Fruit fly (Drosophila melanogaster) whole organism, embryonic: ENCODE data around the gene Ran-like.
A peak's percentile ranks its signal among the peaks of the same experiment; 100 is the strongest.

ENCODE experiments used
- Abd-B ChIP-seq: fragments of 200-800 bp; sonication (Bioruptor generic); optimal IDR thresholded peaks from 2 replicates; lab custom pipeline; 2018; ENCODE audit warnings: missing biosample characterization, mild to moderate bottlenecking, missing genetic modification characterization, moderate library complexity
- CG10274 ChIP-seq: fragments of 200-800 bp; sonication (Bioruptor generic); optimal IDR thresholded peaks from 3 replicates; lab custom pipeline; 2017; ENCODE audit warnings: missing biosample characterization, mild to moderate bottlenecking, missing genetic modification characterization
- CG11504 ChIP-seq: fragments of 200-800 bp; sonication (Bioruptor generic); optimal IDR thresholded peaks from 3 replicates; lab custom pipeline; 2019; ENCODE audit warnings: missing biosample characterization, mild to moderate bottlenecking, missing genetic modification characterization, moderate library complexity
- CG12769 ChIP-seq: fragments of 200-800 bp; sonication (Bioruptor generic); optimal IDR thresholded peaks from 2 replicates; lab custom pipeline; 2019; ENCODE audit warnings: missing biosample characterization, mild to moderate bottlenecking, missing genetic modification characterization, moderate library complexity
- CG13296 ChIP-seq: fragments of 200-800 bp; sonication (Bioruptor generic); optimal IDR thresholded peaks from 3 replicates; lab custom pipeline; 2018; ENCODE audit warnings: missing biosample characterization, mild to moderate bottlenecking, missing genetic modification characterization
- CG14050 ChIP-seq: fragments of 200-800 bp; sonication (Bioruptor generic); IDR thresholded peaks from 3 replicates; pipeline ENCODE4 v1.3.6; 2022; ENCODE audit warnings: missing biosample characterization, missing genetic modification characterization
- CG15073 ChIP-seq: fragments of 200-800 bp; sonication (Bioruptor generic); optimal IDR thresholded peaks from 2 replicates; lab custom pipeline; 2016; ENCODE audit warnings: missing biosample characterization, missing genetic modification characterization
- CG17612 ChIP-seq: fragments of 200-800 bp; sonication (Bioruptor generic); IDR thresholded peaks from 2 replicates; pipeline ENCODE4 v1.3.6; 2022; ENCODE audit warnings: missing biosample characterization, missing genetic modification characterization
- CG18619 ChIP-seq: fragments of 200-800 bp; sonication (Bioruptor generic); optimal IDR thresholded peaks from 3 replicates; lab custom pipeline; 2017; ENCODE audit warnings: missing biosample characterization, mild to moderate bottlenecking, missing genetic modification characterization
- CG2889 ChIP-seq: fragments of 200-800 bp; sonication (Bioruptor generic); IDR thresholded peaks from 3 replicates; pipeline ENCODE4 v1.3.6; 2022; ENCODE audit warnings: missing biosample characterization, missing genetic modification characterization
- CG3065 ChIP-seq: fragments of 200-800 bp; sonication (Bioruptor generic); optimal IDR thresholded peaks from 2 replicates; lab custom pipeline; 2016; ENCODE audit warnings: missing biosample characterization, missing genetic modification characterization
- CG31441 ChIP-seq: fragments of 200-800 bp; sonication (Bioruptor generic); IDR thresholded peaks from 2 replicates; pipeline ENCODE4 v1.3.6; 2022; ENCODE audit warnings: missing biosample characterization, missing genetic modification characterization
- CG3281 ChIP-seq: fragments of 200-800 bp; sonication (Bioruptor generic); optimal IDR thresholded peaks from 3 replicates; lab custom pipeline; 2017; ENCODE audit warnings: missing biosample characterization, mild to moderate bottlenecking, missing genetic modification characterization
- CG4617 ChIP-seq: fragments of 200-800 bp; sonication (Bioruptor generic); optimal IDR thresholded peaks from 3 replicates; lab custom pipeline; 2016; ENCODE audit warnings: missing biosample characterization, missing genetic modification characterization, borderline replicate concordance
- CG6272 ChIP-seq: fragments of 200-800 bp; sonication (Bioruptor generic); IDR thresholded peaks from 2 replicates; pipeline ENCODE4 v1.3.6; 2022; ENCODE audit warnings: missing biosample characterization, missing genetic modification characterization
- CG6689 ChIP-seq: fragments of 200-800 bp; sonication (Bioruptor generic); IDR thresholded peaks from 2 replicates; pipeline ENCODE4 v1.3.6; 2022; ENCODE audit warnings: missing biosample characterization, missing genetic modification characterization
- CG8281 ChIP-seq: fragments of 200-800 bp; sonication (Bioruptor generic); optimal IDR thresholded peaks from 2 replicates; lab custom pipeline; 2018; ENCODE audit warnings: missing biosample characterization, mild to moderate bottlenecking, missing genetic modification characterization, moderate library complexity
- CG8478 ChIP-seq: fragments of >200 bp; optimal IDR thresholded peaks from 2 replicates; lab custom pipeline; 2018
- CG8924 ChIP-seq: fragments of 200-800 bp; optimal IDR thresholded peaks from 3 replicates; lab custom pipeline; 2019; ENCODE audit warnings: missing biosample characterization, mild to moderate bottlenecking, missing genetic modification characterization, moderate library complexity
- CG9609 ChIP-seq: fragments of 200-800 bp; sonication (Bioruptor generic); optimal IDR thresholded peaks from 3 replicates; lab custom pipeline; 2016; ENCODE audit warnings: missing biosample characterization, missing genetic modification characterization
- CG9876 ChIP-seq: fragments of 200-800 bp; sonication (Bioruptor generic); optimal IDR thresholded peaks from 2 replicates; lab custom pipeline; 2016; ENCODE audit warnings: missing biosample characterization, missing genetic modification characterization
- Camta ChIP-seq: fragments of 200-800 bp; sonication (Bioruptor generic); optimal IDR thresholded peaks from 2 replicates; lab custom pipeline; 2016; ENCODE audit warnings: missing biosample characterization, missing genetic modification characterization
- D19A ChIP-seq: fragments of 200-800 bp; optimal IDR thresholded peaks from 3 replicates; lab custom pipeline; 2019; ENCODE audit warnings: missing biosample characterization, mild to moderate bottlenecking, missing genetic modification characterization, moderate library complexity
- Dll ChIP-seq: fragments of 200-800 bp; sonication (Bioruptor generic); IDR thresholded peaks from 4 replicates; pipeline ENCODE4 v1.3.6; 2022; ENCODE audit warnings: missing biosample characterization, missing genetic modification characterization; ENCODE audit not compliant: partially characterized antibody
- Ets65A ChIP-seq: fragments of 200-800 bp; sonication (Bioruptor generic); peaks from one replicate; lab custom pipeline; 2016; ENCODE audit warnings: missing biosample characterization, missing genetic modification characterization
- Ets97D ChIP-seq: fragments of 200-800 bp; sonication (Bioruptor generic); optimal IDR thresholded peaks from 3 replicates; lab custom pipeline; 2016; ENCODE audit warnings: missing biosample characterization, missing genetic modification characterization
- Hmr ChIP-seq: fragments of 200-800 bp; sonication (Bioruptor generic); optimal IDR thresholded peaks from 3 replicates; lab custom pipeline; 2017; ENCODE audit warnings: mild to moderate bottlenecking, missing biosample characterization, missing genetic modification reagents, missing genetic modification characterization
- PHDP ChIP-seq: fragments of 200-800 bp; sonication (Bioruptor generic); optimal IDR thresholded peaks from 3 replicates; lab custom pipeline; 2018; ENCODE audit warnings: missing biosample characterization, mild to moderate bottlenecking, missing genetic modification characterization, moderate library complexity
- Side ChIP-seq: fragments of 200-800 bp; sonication (Bioruptor generic); optimal IDR thresholded peaks from 2 replicates; lab custom pipeline; 2016; ENCODE audit warnings: missing biosample characterization, missing genetic modification characterization
- Spps ChIP-seq: fragments of 200-800 bp; sonication (Bioruptor generic); optimal IDR thresholded peaks from 2 replicates; lab custom pipeline; 2018; ENCODE audit warnings: missing biosample characterization, mild to moderate bottlenecking, missing genetic modification characterization
- Sry-β ChIP-seq: fragments of 200-800 bp; sonication (Bioruptor generic); optimal IDR thresholded peaks from 2 replicates; lab custom pipeline; 2018; ENCODE audit warnings: missing biosample characterization, mild to moderate bottlenecking, missing genetic modification characterization, moderate library complexity
- Stat92E ChIP-seq, 3 experiments: fragments of >200 bp in 2 of 3; fragments of 200-800 bp in 1 of 3; sonication (Bioruptor generic) in 1 of 3; optimal IDR thresholded peaks; 2 replicates each; lab custom pipeline; 2017 to 2019; ENCODE audit warnings: missing biosample characterization in 3 of 3, missing genetic modification characterization in 3 of 3, mild to moderate bottlenecking in 1 of 3, moderate library complexity in 1 of 3
- amos ChIP-seq: fragments of 200-800 bp; sonication (Bioruptor generic); IDR thresholded peaks from 2 replicates; pipeline ENCODE4 v1.3.6; 2022; ENCODE audit warnings: missing biosample characterization, missing genetic modification characterization; ENCODE audit not compliant: partially characterized antibody
- ash1 ChIP-seq: fragments of 200-800 bp; sonication (Bioruptor generic); optimal IDR thresholded peaks from 2 replicates; lab custom pipeline; 2018; ENCODE audit warnings: missing biosample characterization, mild to moderate bottlenecking, missing genetic modification characterization
- bsh ChIP-seq, 2 experiments: fragments of 200-800 bp; sonication (Bioruptor generic); optimal IDR thresholded peaks; 2 replicates each; lab custom pipeline; 2017 to 2018; ENCODE audit warnings: mild to moderate bottlenecking in 2 of 2, missing biosample characterization in 2 of 2, missing genetic modification characterization in 2 of 2, moderate library complexity in 1 of 2
- dan ChIP-seq: fragments of 200-800 bp; sonication (Bioruptor generic); IDR thresholded peaks from 2 replicates; pipeline ENCODE4 v1.3.6; 2022; ENCODE audit warnings: missing biosample characterization, missing genetic modification characterization
- dmrt99B ChIP-seq: fragments of 200-800 bp; sonication (Bioruptor generic); optimal IDR thresholded peaks from 2 replicates; lab custom pipeline; 2018; ENCODE audit warnings: missing biosample characterization, mild to moderate bottlenecking, missing genetic modification characterization, moderate library complexity
- esg ChIP-seq: fragments of 200-800 bp; sonication (Bioruptor generic); conservative IDR thresholded peaks from 2 replicates; pipeline ENCODE4 v1.3.6; 2022; ENCODE audit warnings: missing biosample characterization, missing genetic modification characterization
- gfzf ChIP-seq: fragments of 200-800 bp; sonication (Bioruptor generic); optimal IDR thresholded peaks from 2 replicates; lab custom pipeline; 2016; ENCODE audit warnings: missing biosample characterization, mild to moderate bottlenecking, missing genetic modification characterization, moderate library complexity
- klu ChIP-seq: fragments of 200-800 bp; sonication (Bioruptor generic); IDR thresholded peaks from 2 replicates; pipeline ENCODE4 v1.3.6; 2022; ENCODE audit warnings: missing biosample characterization, missing genetic modification characterization
- lmd ChIP-seq: fragments of 200-800 bp; sonication (Bioruptor generic); IDR thresholded peaks from 2 replicates; pipeline ENCODE4 v1.3.6; 2022; ENCODE audit warnings: missing biosample characterization, missing genetic modification characterization
- lola ChIP-seq, 3 experiments: fragments of >200 bp in 2 of 3; fragments of 200-800 bp in 1 of 3; sonication (Bioruptor generic) in 1 of 3; optimal IDR thresholded peaks; 2 replicates each; lab custom pipeline; 2017 to 2019; ENCODE audit warnings: missing biosample characterization in 3 of 3, missing genetic modification characterization in 3 of 3, mild to moderate bottlenecking in 1 of 3, moderate library complexity in 1 of 3
- mam ChIP-seq: fragments of 200-800 bp; sonication (Bioruptor generic); optimal IDR thresholded peaks from 3 replicates; lab custom pipeline; 2016; ENCODE audit warnings: missing biosample characterization, missing genetic modification characterization
- nmo ChIP-seq: fragments of 200-800 bp; sonication (Bioruptor generic); optimal IDR thresholded peaks from 2 replicates; lab custom pipeline; 2018; ENCODE audit warnings: missing biosample characterization, mild to moderate bottlenecking, missing genetic modification characterization, moderate library complexity
- otp ChIP-seq: fragments of 200-800 bp; sonication (Bioruptor generic); IDR thresholded peaks from 3 replicates; pipeline ENCODE4, ENCODE4 v1.3.6; 2022; ENCODE audit warnings: missing biosample characterization, missing genetic modification characterization
- psq ChIP-seq: fragments of 200-800 bp; sonication (Bioruptor generic); optimal IDR thresholded peaks from 2 replicates; lab custom pipeline; 2017; ENCODE audit warnings: missing biosample characterization, missing genetic modification characterization
- rib ChIP-seq: fragments of 200-800 bp; sonication (Bioruptor generic); IDR thresholded peaks from 2 replicates; pipeline ENCODE4 v1.3.6; 2022; ENCODE audit warnings: missing biosample characterization, missing genetic modification characterization
- sens ChIP-seq: fragments of 200-800 bp; sonication (Bioruptor generic); peaks from one replicate; lab custom pipeline; 2016; ENCODE audit warnings: missing biosample characterization, missing genetic modification characterization
- sima ChIP-seq: fragments of 200-800 bp; sonication (Bioruptor generic); optimal IDR thresholded peaks from 2 replicates; lab custom pipeline; 2016; ENCODE audit warnings: missing biosample characterization, missing genetic modification characterization
- tgo ChIP-seq: fragments of 200-800 bp; sonication (Bioruptor generic); IDR thresholded peaks from 3 replicates; pipeline ENCODE4 v1.3.6; 2022; ENCODE audit warnings: missing biosample characterization, missing genetic modification characterization

The Ran-like gene

dm6 chr3L:15532368-15533030 is 47.3 kb upstream of the Ran-like start (continued):
- TF ChIP-seq Stat92E (GFP tag; optimal IDR thresholded peaks at IDR 0.05; lab: Kevin White, UChicago) (no peak), esg (GFP tag; lab: Robert Waterston, UW) (peak; percentile 55), dan (GFP tag; lab: Robert Waterston, UW) (no peak), Sry-β (GFP tag; lab: Kevin White, UChicago) (no peak), CG8924 (peak; percentile 17), CG17612 (GFP tag; lab: Robert Waterston, UW) (no peak), nmo (GFP tag; lab: Kevin White, UChicago) (peak; percentile 16), CG8281 (tag; lab: Kevin White, UChicago) (no peak), tgo (GFP tag; lab: Robert Waterston, UW) (peak; percentile 63), CG10274 (GFP tag; lab: Kevin White, UChicago) (peak; percentile 6), lola (GFP tag; optimal IDR thresholded peaks at IDR 0.05; lab: Kevin White, UChicago) (peak in 1 of 3 experiments; percentile 42), CG4617 (GFP tag; lab: Kevin White, UChicago) (no peak), klu (GFP tag; lab: Robert Waterston, UW) (peak; percentile 27; the same call in 1 of the 2 replicates), psq (GFP tag; lab: Kevin White, UChicago) (no peak), bsh (GFP tag; optimal IDR thresholded peaks at IDR 0.05; lab: Kevin White, UChicago) (peak in 1 of 2 experiments; percentile 15), CG3281 (GFP tag; lab: Kevin White, UChicago) (peak; percentile 11), Camta (GFP tag; lab: Kevin White, UChicago) (no peak), CG12769 (tag; lab: Kevin White, UChicago) (peak; percentile 68), CG31441 (GFP tag; lab: Robert Waterston, UW) (peak; percentile 68), mam (GFP tag; lab: Kevin White, UChicago) (peak; percentile 36), Ets97D (GFP tag; lab: Kevin White, UChicago) (no peak), otp (GFP tag; lab: Robert Waterston, UW) (0 out of 3 replicates have a peak, but pooled peaks have one; percentile 43), Spps (tag; lab: Kevin White, UChicago) (no peak), Dll (GFP tag; lab: Robert Waterston, UW) (no peak), Side (GFP tag; lab: Kevin White, UChicago) (peak; percentile 33), D19A (tag; lab: Kevin White, UChicago) (no peak), CG2889 (GFP tag; lab: Robert Waterston, UW) (no peak), rib (GFP tag; lab: Robert Waterston, UW) (0 out of 2 replicates have a peak, but pooled peaks have one; percentile 58), CG9876 (peak; percentile 22), CG18619 (GFP tag; lab: Kevin White, UChicago) (no peak), Ets65A (GFP tag; lab: Kevin White, UChicago) (no peak), gfzf (GFP tag; lab: Kevin White, UChicago) (no peak), PHDP (tag; lab: Kevin White, UChicago) (no peak), CG15073 (GFP tag; lab: Kevin White, UChicago) (no peak), CG8478 (no peak), sens (peak; percentile 84), sima (no peak), Hmr (no peak), CG3065 (GFP tag; lab: Kevin White, UChicago) (no peak), Abd-B (GFP tag; lab: Kevin White, UChicago) (peak; percentile 15), CG9609 (GFP tag; lab: Kevin White, UChicago) (no peak), CG13296 (GFP tag; lab: Kevin White, UChicago) (no peak), CG14050 (GFP tag; lab: Robert Waterston, UW) (peak; percentile 9; the same call in 1 of the 3 replicates), ash1 (GFP tag; lab: Kevin White, UChicago) (no peak), CG6272 (no peak), amos (GFP tag; lab: Robert Waterston, UW) (no peak), CG11504 (tag; lab: Kevin White, UChicago) (peak; percentile 76), dmrt99B (tag; lab: Kevin White, UChicago) (peak; percentile 63), lmd (GFP tag; lab: Robert Waterston, UW) (peak; percentile 58), CG6689 (GFP tag; lab: Robert Waterston, UW) (peak; percentile 34; the same call in 1 of the 2 replicates)
